Worm (Caenorhabditis elegans) whole organism, L1 larva: Measurements from ENCODE around the gene fkh-7.

ENCODE experiments used
- C04F5.9 ChIP-seq: sonication (generic microtip); optimal IDR thresholded peaks from 2 replicates; lab custom pipeline; 2016; ENCODE audit warnings: missing genetic modification characterization, missing compliant biosample characterization
- C34B4.2 ChIP-seq: sonication (generic microtip); optimal IDR thresholded peaks from 2 replicates; lab custom pipeline; 2017; ENCODE audit warnings: mild to moderate bottlenecking, missing genetic modification characterization, missing compliant biosample characterization
- aha-1 ChIP-seq: fragments of 150-350 bp; optimal IDR thresholded peaks from 2 replicates; lab custom pipeline; 2014; ENCODE audit warnings: missing biosample characterization, missing genetic modification characterization
- blmp-1 ChIP-seq: fragments of 150-350 bp; optimal IDR thresholded peaks from 2 replicates; lab custom pipeline; 2014; ENCODE audit warnings: missing biosample characterization, missing genetic modification characterization
- ceh-8 ChIP-seq: fragments of 200-800 bp; sonication (Bioruptor generic); optimal IDR thresholded peaks from 2 replicates; lab custom pipeline; 2018; ENCODE audit warnings: mild to moderate bottlenecking, missing genetic modification characterization, moderate library complexity, missing compliant biosample characterization
- ceh-82 ChIP-seq, 3 experiments: fragments of 150-350 bp in 1 of 3; sonication (generic microtip) in 2 of 3; optimal IDR thresholded peaks; 2 replicates each; lab custom pipeline; 2014 to 2017; ENCODE audit warnings: missing biosample characterization in 3 of 3, missing genetic modification characterization in 3 of 3
- ceh-90 ChIP-seq: sonication (generic microtip); optimal IDR thresholded peaks from 2 replicates; lab custom pipeline; 2016; ENCODE audit warnings: missing genetic modification characterization, missing compliant biosample characterization
- dpl-1 ChIP-seq, 3 experiments: fragments of 150-350 bp in 2 of 3; sonication (generic microtip) in 1 of 3; optimal IDR thresholded peaks; 2 replicates each; lab custom pipeline; 2014 to 2017; ENCODE audit warnings: missing biosample characterization in 3 of 3, missing genetic modification characterization in 3 of 3, missing genetic modification reagents in 3 of 3
- dsc-1 ChIP-seq: sonication (generic microtip); optimal IDR thresholded peaks from 2 replicates; lab custom pipeline; 2016; ENCODE audit warnings: mild to moderate bottlenecking, missing genetic modification characterization, missing compliant biosample characterization
- efl-1 ChIP-seq, 4 experiments: fragments of 150-350 bp; optimal IDR thresholded peaks in 3 of 4; peaks in 1 of 4; 1 replicate in 1 of 4; 2 replicates in 3 of 4; lab custom pipeline; 2014; ENCODE audit warnings: missing biosample characterization in 2 of 4, missing genetic modification characterization in 2 of 4, missing genetic modification reagents in 2 of 4
- efl-3 ChIP-seq: fragments of 200-800 bp; sonication (Bioruptor generic); optimal IDR thresholded peaks from 2 replicates; lab custom pipeline; 2018; ENCODE audit warnings: mild to moderate bottlenecking, missing genetic modification characterization, missing compliant biosample characterization
- elt-2 ChIP-seq: sonication (generic microtip); optimal IDR thresholded peaks from 2 replicates; lab custom pipeline; 2016; ENCODE audit warnings: missing genetic modification characterization, mild to moderate bottlenecking, inconsistent platforms, missing compliant biosample characterization, missing genetic modification reagents
- elt-3 ChIP-seq, 6 experiments: fragments of 150-350 bp in 1 of 6; sonication (generic microtip); optimal IDR thresholded peaks; 2 replicates each; lab custom pipeline; 2017 to 2018; ENCODE audit warnings: missing biosample characterization in 6 of 6, missing genetic modification characterization in 6 of 6, inconsistent platforms in 1 of 6
- fkh-10 ChIP-seq: sonication (generic microtip); optimal IDR thresholded peaks from 2 replicates; lab custom pipeline; 2017; ENCODE audit warnings: missing biosample characterization, missing genetic modification reagents, missing genetic modification characterization
- fkh-8 ChIP-seq: sonication (generic microtip); optimal IDR thresholded peaks from 2 replicates; lab custom pipeline; 2016; ENCODE audit warnings: mild to moderate bottlenecking, missing genetic modification characterization, missing compliant biosample characterization
- fos-1 ChIP-seq: fragments of 150-350 bp; optimal IDR thresholded peaks from 2 replicates; lab custom pipeline; 2014; ENCODE audit warnings: missing biosample characterization, missing genetic modification characterization
- grh-1 ChIP-seq: fragments of 200-800 bp; sonication (Bioruptor generic); IDR thresholded peaks from 2 replicates; pipeline ENCODE4 v1.3.6; 2022; ENCODE audit warnings: missing genetic modification reagents, missing genetic modification characterization, missing compliant biosample characterization
- hlh-17 ChIP-seq: fragments of 200-800 bp; sonication (Bioruptor generic); optimal IDR thresholded peaks from 2 replicates; lab custom pipeline; 2018; ENCODE audit warnings: missing genetic modification characterization, mild to moderate bottlenecking, missing compliant biosample characterization, moderate library complexity, borderline replicate concordance
- hpl-2 ChIP-seq: fragments of 150-350 bp; optimal IDR thresholded peaks from 2 replicates; lab custom pipeline; 2014; ENCODE audit warnings: missing biosample characterization, missing genetic modification reagents, missing genetic modification characterization
- irx-1 ChIP-seq: sonication (generic microtip); optimal IDR thresholded peaks from 2 replicates; lab custom pipeline; 2016; ENCODE audit warnings: missing genetic modification characterization, missing compliant biosample characterization
- lin-15B ChIP-seq: fragments of 150-350 bp; sonication (generic microtip); optimal IDR thresholded peaks from 3 replicates; lab custom pipeline; 2014; ENCODE audit warnings: missing biosample characterization, missing genetic modification characterization
- lin-39 ChIP-seq: fragments of 150-350 bp; optimal IDR thresholded peaks from 2 replicates; lab custom pipeline; 2014; ENCODE audit warnings: missing biosample characterization, missing genetic modification reagents, missing genetic modification characterization
- mab-9 ChIP-seq: fragments of 200-800 bp; sonication (Bioruptor generic); IDR thresholded peaks from 2 replicates; pipeline ENCODE4 v1.3.6; 2022; ENCODE audit warnings: missing genetic modification reagents, missing genetic modification characterization, missing compliant biosample characterization
- mdl-1 ChIP-seq, 2 experiments: fragments of 150-350 bp; optimal IDR thresholded peaks; 2 replicates each; lab custom pipeline; 2014 to 2017; ENCODE audit warnings: missing biosample characterization in 2 of 2, missing genetic modification characterization in 2 of 2, inconsistent platforms in 1 of 2
- nhr-12 ChIP-seq: sonication (generic microtip); optimal IDR thresholded peaks from 2 replicates; lab custom pipeline; 2017; ENCODE audit warnings: missing biosample characterization, missing genetic modification characterization
- nhr-19 ChIP-seq: fragments of 200-800 bp; sonication (Bioruptor generic); conservative IDR thresholded peaks from 2 replicates; pipeline ENCODE4 v1.3.6; 2022; ENCODE audit warnings: missing genetic modification characterization, missing compliant biosample characterization
- nhr-237 ChIP-seq: fragments of 150-350 bp; optimal IDR thresholded peaks from 2 replicates; lab custom pipeline; 2014; ENCODE audit warnings: missing biosample characterization, missing genetic modification characterization
- nhr-28 ChIP-seq: fragments of 150-350 bp; optimal IDR thresholded peaks from 2 replicates; lab custom pipeline; 2014; ENCODE audit warnings: missing biosample characterization, missing genetic modification characterization
- nhr-47 ChIP-seq: sonication (generic microtip); optimal IDR thresholded peaks from 2 replicates; lab custom pipeline; 2016; ENCODE audit warnings: mild to moderate bottlenecking, missing genetic modification characterization, moderate library complexity, missing compliant biosample characterization
- nhr-76 ChIP-seq: sonication (generic microtip); optimal IDR thresholded peaks from 2 replicates; lab custom pipeline; 2017; ENCODE audit warnings: missing biosample characterization, missing genetic modification characterization
- nhr-84 ChIP-seq: sonication (generic microtip); optimal IDR thresholded peaks from 2 replicates; lab custom pipeline; 2017; ENCODE audit warnings: missing biosample characterization, missing genetic modification characterization
- nhr-85 ChIP-seq: sonication (generic microtip); peaks from one replicate; lab custom pipeline; 2016; ENCODE audit warnings: missing genetic modification characterization, inconsistent platforms, missing compliant biosample characterization
- nhr-90 ChIP-seq: sonication (generic microtip); optimal IDR thresholded peaks from 2 replicates; lab custom pipeline; 2016; ENCODE audit warnings: mild to moderate bottlenecking, missing genetic modification characterization, missing compliant biosample characterization; ENCODE audit not compliant: poor library complexity
- pag-3 ChIP-seq: sonication (generic microtip); optimal IDR thresholded peaks from 2 replicates; lab custom pipeline; 2017; ENCODE audit warnings: missing genetic modification characterization, mild to moderate bottlenecking, missing compliant biosample characterization, antibody characterized with exemption, borderline replicate concordance; ENCODE audit not compliant: insufficient read depth
- pax-3 ChIP-seq: fragments of 200-800 bp; sonication (Bioruptor generic); optimal IDR thresholded peaks from 2 replicates; lab custom pipeline; 2018; ENCODE audit warnings: mild to moderate bottlenecking, missing genetic modification characterization, moderate library complexity, missing compliant biosample characterization
- pqm-1 ChIP-seq: sonication (generic microtip); optimal IDR thresholded peaks from 3 replicates; lab custom pipeline; 2017; ENCODE audit warnings: missing biosample characterization, missing genetic modification characterization
- snpc-4 ChIP-seq: fragments of 150-350 bp; optimal IDR thresholded peaks from 2 replicates; lab custom pipeline; 2014; ENCODE audit warnings: missing biosample characterization, missing genetic modification characterization
- snu-23 ChIP-seq: sonication (generic microtip); optimal IDR thresholded peaks from 2 replicates; lab custom pipeline; 2016; ENCODE audit warnings: missing genetic modification characterization, missing compliant biosample characterization
- sox-4 ChIP-seq: sonication (generic microtip); optimal IDR thresholded peaks from 2 replicates; lab custom pipeline; 2016; ENCODE audit warnings: missing genetic modification characterization, missing compliant biosample characterization
- sptf-1 ChIP-seq: fragments of 150-350 bp; optimal IDR thresholded peaks from 2 replicates; lab custom pipeline; 2014; ENCODE audit warnings: missing biosample characterization, missing genetic modification characterization
- tlp-1 ChIP-seq: fragments of 150-350 bp; optimal IDR thresholded peaks from 2 replicates; lab custom pipeline; 2014; ENCODE audit warnings: missing biosample characterization, missing genetic modification characterization
- unc-130 ChIP-seq: fragments of 150-350 bp; optimal IDR thresholded peaks from 2 replicates; lab custom pipeline; 2017; ENCODE audit warnings: missing biosample characterization, missing genetic modification characterization, inconsistent platforms
- unc-30 ChIP-seq: sonication (generic microtip); optimal IDR thresholded peaks from 2 replicates; lab custom pipeline; 2017; ENCODE audit warnings: missing biosample characterization, missing genetic modification characterization
- unc-86 ChIP-seq: sonication (generic microtip); optimal IDR thresholded peaks from 2 replicates; lab custom pipeline; 2016; ENCODE audit warnings: missing genetic modification characterization, missing compliant biosample characterization
- unc-98 ChIP-seq: fragments of 200-800 bp; sonication (Bioruptor generic); IDR thresholded peaks from 2 replicates; pipeline ENCODE4 v1.3.6; 2022; ENCODE audit warnings: missing genetic modification characterization, missing compliant biosample characterization
- vab-15 ChIP-seq: sonication (generic microtip); optimal IDR thresholded peaks from 2 replicates; lab custom pipeline; 2017; ENCODE audit warnings: missing genotype, mild to moderate bottlenecking, missing genetic modification characterization, missing compliant biosample characterization
- xbp-1 ChIP-seq: sonication (generic microtip); optimal IDR thresholded peaks from 2 replicates; lab custom pipeline; 2016; ENCODE audit warnings: missing genetic modification characterization, missing compliant biosample characterization
- zip-4 ChIP-seq: fragments of 200-800 bp; sonication (Bioruptor generic); optimal IDR thresholded peaks from 2 replicates; lab custom pipeline; 2018; ENCODE audit warnings: mild to moderate bottlenecking, missing genetic modification characterization, moderate library complexity, missing compliant biosample characterization
- ztf-4 ChIP-seq: fragments of 150-350 bp; optimal IDR thresholded peaks from 2 replicates; lab custom pipeline; 2014; ENCODE audit warnings: missing biosample characterization, missing genetic modification characterization

Gene fkh-7

DNA sequence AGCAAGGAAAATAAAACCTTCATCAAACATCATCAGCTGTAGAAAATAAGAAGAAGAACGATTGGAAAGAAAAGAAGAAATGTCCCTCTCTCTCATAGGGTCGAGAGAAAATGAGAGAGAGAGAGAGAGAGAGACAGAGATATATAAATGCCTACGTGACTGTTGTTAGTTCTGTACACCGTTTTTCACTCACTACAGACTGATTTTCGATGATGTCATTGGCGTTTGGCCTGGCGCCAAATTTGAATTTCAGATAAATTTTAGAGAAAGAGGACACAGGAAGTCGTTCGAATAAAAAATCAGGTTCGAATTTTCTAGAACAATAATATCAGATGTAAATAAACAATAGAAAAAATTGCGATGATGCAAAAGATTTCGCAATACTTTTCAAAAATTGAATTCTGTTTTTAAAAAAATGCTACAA is 71.5 kb downstream of the fkh-7 start (continued):
- no peak for TF ChIP-seq pag-3
- TF ChIP-seq snpc-4 (tag; lab: Kevin White, UChicago): no peak
- peak; percentile 48; the same call in 1 of the 2 replicates for TF ChIP-seq grh-1
- TF ChIP-seq dpl-1 (GFP tag; optimal IDR thresholded peaks at IDR 0.05; lab: Kevin White, UChicago): peak; percentile 60 to 78 (median 75)
- TF ChIP-seq nhr-47: peak; percentile 34
- TF ChIP-seq nhr-237 (tag; lab: Kevin White, UChicago): peak; percentile 82
- no peak for TF ChIP-seq fkh-10 (GFP tag; lab: Kevin White, UChicago)
- TF ChIP-seq unc-86 (tag; lab: Kevin White, UChicago): no peak
- no peak for TF ChIP-seq ceh-8 (GFP tag; lab: Kevin White, UChicago)
- TF ChIP-seq nhr-76 (tag; lab: Kevin White, UChicago): no peak
- no peak for TF ChIP-seq pqm-1 (tag; lab: Kevin White, UChicago)
- no peak for TF ChIP-seq fkh-8
- TF ChIP-seq, all 84 proteins: peak for 33

DNA sequence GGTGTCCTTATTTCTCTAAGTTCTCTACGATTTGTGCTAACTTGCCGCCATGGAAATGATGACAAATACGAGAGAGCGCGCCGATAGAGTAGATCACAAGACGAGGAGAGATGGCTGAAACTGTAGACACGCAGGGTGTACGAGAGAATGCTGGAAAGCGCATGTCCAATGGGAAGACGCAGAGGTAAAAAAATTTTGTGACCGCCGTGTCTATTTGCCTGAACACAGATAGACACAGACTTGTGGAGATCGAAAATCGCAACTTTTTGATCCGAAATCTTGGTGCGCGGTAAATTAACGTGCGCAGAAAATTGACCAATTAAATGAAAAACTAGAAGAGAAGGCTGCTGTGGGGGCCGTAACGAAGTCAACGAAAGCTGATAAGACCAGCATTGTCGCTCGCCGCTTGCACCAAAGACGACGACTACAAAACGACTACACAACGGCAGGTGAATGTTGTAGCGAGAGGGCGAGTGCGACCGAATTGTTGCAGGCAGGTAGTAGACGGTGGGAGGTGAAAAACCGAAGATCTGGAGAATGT is 72.7 kb downstream of the fkh-7 start:
- TF ChIP-seq pax-3 (tag; lab: Kevin White, UChicago) (peak; percentile 51), hpl-2 (GFP tag; lab: Kevin White, UChicago) (no peak), mab-9 (GFP tag; lab: Robert Waterston, UW) (0 out of 2 replicates have a peak, but pooled peaks have one; percentile 36), hlh-17 (no peak), C04F5.9 (tag; lab: Kevin White, UChicago) (peak; percentile 16), nhr-76 (tag; lab: Kevin White, UChicago) (no peak), ceh-90 (tag; lab: Kevin White, UChicago) (no peak), unc-30 (tag; lab: Kevin White, UChicago) (no peak), pag-3 (no peak), zip-4 (GFP tag; lab: Kevin White, UChicago) (no peak), sptf-1 (no peak), dsc-1 (peak; percentile 44), ceh-82 (tag; optimal IDR thresholded peaks at IDR 0.05; lab: Kevin White, UChicago) (peak; percentile 13 to 71 (median 69)), unc-98 (peak; percentile 36; the same call in 1 of the 2 replicates), xbp-1 (tag; lab: Kevin White, UChicago) (peak; percentile 71), nhr-84 (tag; lab: Kevin White, UChicago) (no peak), ceh-8 (GFP tag; lab: Kevin White, UChicago) (no peak), efl-3 (GFP tag; lab: Kevin White, UChicago) (no peak), C34B4.2 (tag; lab: Kevin White, UChicago) (no peak), elt-2 (tag; lab: Kevin White, UChicago) (no peak), nhr-85 (peak; percentile 99), grh-1 (peak; percentile 70), efl-1 (optimal IDR thresholded peaks at IDR 0.05; lab: Kevin White, UChicago) (peak; percentile 72 to 81), efl-1 (GFP tag; optimal IDR thresholded peaks at IDR 0.05 in 1 of 2; lab: Kevin White, UChicago) (peak; percentile 39 to 93), lin-15B (tag; lab: Kevin White, UChicago) (no peak), mdl-1 (tag; optimal IDR thresholded peaks at IDR 0.05; lab: Kevin White, UChicago) (peak in 1 of 2 experiments; percentile 82), nhr-47 (peak; percentile 87), irx-1 (peak; percentile 75), snu-23 (GFP tag; lab: Kevin White, UChicago) (peak; percentile 93), nhr-28 (tag; lab: Kevin White, UChicago) (peak; percentile 6), nhr-90 (tag; lab: Kevin White, UChicago) (peak; percentile 88), tlp-1 (tag; lab: Kevin White, UChicago) (no peak), elt-3 (tag; optimal IDR thresholded peaks at IDR 0.05; lab: Kevin White, UChicago) (peak in 3 of 6 experiments; percentile 51 to 83 (median 73)), vab-15 (tag; lab: Kevin White, UChicago) (no peak), blmp-1 (tag; lab: Kevin White, UChicago) (peak; percentile 83), sox-4 (no peak), lin-39 (no peak), nhr-19 (GFP tag; lab: Robert Waterston, UW) (peak; percentile 80), fkh-8 (peak; percentile 83), ztf-4 (tag; lab: Kevin White, UChicago) (peak; percentile 31), nhr-12 (tag; lab: Kevin White, UChicago) (no peak), unc-130 (peak; percentile 4), aha-1 (tag; lab: Kevin White, UChicago) (peak; percentile 53), fos-1 (tag; lab: Kevin White, UChicago) (peak; percentile 48)
